Worm (Caenorhabditis elegans) whole organism, L4 larva: Measurements from ENCODE around the gene T27E4.5.

Experiments used
- T20F7.1 ChIP-seq: fragments of 200-800 bp; sonication (Bioruptor generic); optimal IDR thresholded peaks from 2 replicates; lab custom pipeline; 2018; ENCODE audit warnings: mild to moderate bottlenecking, missing genetic modification characterization, missing compliant biosample characterization
- Y48G9A.11 ChIP-seq: fragments of 200-800 bp; sonication (Bioruptor generic); IDR thresholded peaks from 2 replicates; pipeline ENCODE4 v1.3.6; 2022; ENCODE audit warnings: missing genetic modification reagents, missing genetic modification characterization, missing compliant biosample characterization
- Y5F2A.4 ChIP-seq: fragments of 200-800 bp; sonication (Bioruptor generic); optimal IDR thresholded peaks from 2 replicates; lab custom pipeline; 2018; ENCODE audit warnings: mild to moderate bottlenecking, missing genetic modification characterization, missing compliant biosample characterization
- ZK337.2 ChIP-seq: fragments of 200-800 bp; sonication (Bioruptor generic); IDR thresholded peaks from 2 replicates; pipeline ENCODE4 v1.3.6; 2022; ENCODE audit warnings: missing genetic modification reagents, missing genetic modification characterization, missing compliant biosample characterization
- aly-2 ChIP-seq: sonication (generic microtip); optimal IDR thresholded peaks from 2 replicates; lab custom pipeline; 2018; ENCODE audit warnings: missing biosample characterization, missing genetic modification characterization
- arid-1 ChIP-seq: fragments of 200-800 bp; sonication (Bioruptor generic); conservative IDR thresholded peaks from 2 replicates; pipeline ENCODE4 v1.3.6; 2022; ENCODE audit warnings: missing genetic modification reagents, missing genetic modification characterization, missing compliant biosample characterization
- daf-16 ChIP-seq, 3 experiments: sonication (generic microtip); optimal IDR thresholded peaks; 2 replicates each; lab custom pipeline; 2016 to 2017; ENCODE audit warnings: missing genetic modification characterization in 3 of 3, missing genetic modification reagents in 3 of 3, mild to moderate bottlenecking in 2 of 3, missing compliant biosample characterization in 2 of 3, missing biosample characterization in 1 of 3, moderate library complexity in 1 of 3
- dmd-6 ChIP-seq: fragments of 200-800 bp; sonication (Bioruptor generic); IDR thresholded peaks from 2 replicates; pipeline ENCODE4 v1.3.6; 2022; ENCODE audit warnings: missing genetic modification reagents, missing genetic modification characterization, missing compliant biosample characterization
- duxl-1 ChIP-seq: sonication (generic microtip); optimal IDR thresholded peaks from 2 replicates; lab custom pipeline; 2016; ENCODE audit warnings: mild to moderate bottlenecking, missing genetic modification characterization, moderate library complexity, missing compliant biosample characterization; ENCODE audit not compliant: poor library complexity
- dve-1 ChIP-seq: sonication (generic microtip); optimal IDR thresholded peaks from 2 replicates; lab custom pipeline; 2017; ENCODE audit warnings: antibody characterized with exemption, mild to moderate bottlenecking, missing genetic modification characterization, missing compliant biosample characterization; ENCODE audit not compliant: insufficient read depth
- fkh-10 ChIP-seq: fragments of 150-350 bp; optimal IDR thresholded peaks from 2 replicates; lab custom pipeline; 2014; ENCODE audit warnings: missing biosample characterization, missing genetic modification reagents, missing genetic modification characterization
- hlh-11 ChIP-seq: fragments of 200-800 bp; sonication (Bioruptor generic); optimal IDR thresholded peaks from 2 replicates; lab custom pipeline; 2018; ENCODE audit warnings: mild to moderate bottlenecking, missing genetic modification characterization, missing compliant biosample characterization
- hlh-30 ChIP-seq: sonication (generic microtip); optimal IDR thresholded peaks from 2 replicates; lab custom pipeline; 2017; ENCODE audit warnings: antibody characterized with exemption, mild to moderate bottlenecking, missing genetic modification characterization, missing compliant biosample characterization; ENCODE audit not compliant: insufficient read depth
- hmg-1.1 ChIP-seq: fragments of 200-800 bp; sonication (Bioruptor generic); IDR thresholded peaks from 2 replicates; pipeline ENCODE4 v1.3.6; 2022; ENCODE audit warnings: missing genetic modification reagents, missing genetic modification characterization, missing compliant biosample characterization
- lin-1 ChIP-seq: fragments of 200-800 bp; sonication (Bioruptor generic); IDR thresholded peaks from 2 replicates; pipeline ENCODE4 v1.3.6; 2022; ENCODE audit warnings: missing genetic modification reagents, missing genetic modification characterization, missing compliant biosample characterization
- lin-13 ChIP-seq: fragments of 150-350 bp; optimal IDR thresholded peaks from 2 replicates; lab custom pipeline; 2014; ENCODE audit warnings: missing biosample characterization, missing genetic modification reagents, missing genetic modification characterization
- lin-29 ChIP-seq: fragments of 200-800 bp; sonication (Bioruptor generic); IDR thresholded peaks from 2 replicates; pipeline ENCODE4 v1.3.6; 2022; ENCODE audit warnings: missing genetic modification reagents, missing genetic modification characterization, missing compliant biosample characterization
- lir-3 ChIP-seq: sonication (generic microtip); optimal IDR thresholded peaks from 2 replicates; lab custom pipeline; 2016; ENCODE audit warnings: mild to moderate bottlenecking, missing genetic modification characterization, missing compliant biosample characterization
- madf-5 ChIP-seq, 2 experiments: fragments of 200-800 bp; sonication (Bioruptor generic); IDR thresholded peaks; 2 replicates each; pipeline ENCODE4 v1.3.6; 2022; ENCODE audit warnings: missing compliant biosample characterization in 2 of 2, missing genetic modification characterization in 2 of 2
- mxl-2 ChIP-seq: fragments of 200-800 bp; sonication (Bioruptor generic); conservative IDR thresholded peaks from 2 replicates; pipeline ENCODE4 v1.3.6; 2022; ENCODE audit warnings: missing genetic modification reagents, missing genetic modification characterization, missing compliant biosample characterization
- nhr-111 ChIP-seq: fragments of 200-800 bp; sonication (Bioruptor generic); optimal IDR thresholded peaks from 2 replicates; lab custom pipeline; 2018; ENCODE audit warnings: mild to moderate bottlenecking, missing genetic modification characterization, missing compliant biosample characterization
- nhr-25 ChIP-seq: sonication (generic microtip); optimal IDR thresholded peaks from 2 replicates; lab custom pipeline; 2017; ENCODE audit warnings: missing genetic modification characterization, mild to moderate bottlenecking, missing compliant biosample characterization, antibody characterized with exemption, moderate library complexity, borderline replicate concordance; ENCODE audit not compliant: insufficient read depth
- nhr-42 ChIP-seq: fragments of 200-800 bp; sonication (Bioruptor generic); IDR thresholded peaks from 2 replicates; pipeline ENCODE4 v1.3.6; 2022; ENCODE audit warnings: missing genetic modification characterization, missing compliant biosample characterization
- nhr-48 ChIP-seq: sonication (generic microtip); optimal IDR thresholded peaks from 2 replicates; lab custom pipeline; 2016; ENCODE audit warnings: mild to moderate bottlenecking, missing genetic modification characterization, missing compliant biosample characterization
- nhr-6 ChIP-seq: fragments of 150-350 bp; optimal IDR thresholded peaks from 2 replicates; lab custom pipeline; 2014; ENCODE audit warnings: missing biosample characterization, missing genetic modification characterization
- pha-4 ChIP-seq, 2 experiments: fragments of 150-350 bp in 1 of 2; fragments of 200-800 bp in 1 of 2; sonication (Bioruptor generic) in 1 of 2; IDR thresholded peaks in 1 of 2; optimal IDR thresholded peaks in 1 of 2; 2 replicates each; pipeline versions ENCODE4 v1.3.6 to Lab custom; 2014 to 2022; ENCODE audit warnings: missing genetic modification characterization in 2 of 2, missing genetic modification reagents in 2 of 2, missing biosample characterization in 1 of 2, missing compliant biosample characterization in 1 of 2
- saeg-2 ChIP-seq: fragments of 200-800 bp; sonication (Bioruptor generic); IDR thresholded peaks from 2 replicates; pipeline ENCODE4 v1.3.6; 2022; ENCODE audit warnings: missing genetic modification reagents, missing genetic modification characterization, missing compliant biosample characterization
- snpc-1.2 ChIP-seq: fragments of 200-800 bp; sonication (Bioruptor generic); IDR thresholded peaks from 2 replicates; pipeline ENCODE4 v1.3.6; 2022; ENCODE audit warnings: missing genetic modification reagents, missing genetic modification characterization, missing compliant biosample characterization
- tag-97 ChIP-seq: fragments of 200-800 bp; sonication (Bioruptor generic); IDR thresholded peaks from 2 replicates; pipeline ENCODE4 v1.3.6; 2022; ENCODE audit warnings: missing genetic modification characterization, missing compliant biosample characterization
- tra-1 ChIP-seq: fragments of 200-800 bp; sonication (Bioruptor generic); IDR thresholded peaks from 2 replicates; pipeline ENCODE4 v1.3.6; 2022; ENCODE audit warnings: missing genetic modification reagents, missing genetic modification characterization, missing compliant biosample characterization
- unc-62 ChIP-seq, 3 experiments: fragments of 150-350 bp in 1 of 3; sonication (generic microtip); optimal IDR thresholded peaks in 2 of 3; peaks in 1 of 3; 1 replicate in 1 of 3; 2 replicates in 2 of 3; lab custom pipeline; 2014 to 2017; ENCODE audit warnings: missing biosample characterization in 3 of 3, missing genetic modification characterization in 3 of 3, missing genetic modification reagents in 3 of 3, missing genotype in 1 of 3
- ztf-11 ChIP-seq: fragments of 150-350 bp; optimal IDR thresholded peaks from 2 replicates; lab custom pipeline; 2014; ENCODE audit warnings: missing biosample characterization, missing genetic modification characterization

T27E4.5 gene

ce11 chrV:9073322-9074038 is 3.9 kb upstream of the T27E4.5 start, which contains the start of gene oac-50:
TSS of gene oac-50 (minus strand) at chrV:9073540.
- TF ChIP-seq pha-4 (GFP tag; IDR thresholded peaks at IDR 0.05; lab: Robert Waterston, UW) (no peak), pha-4 (tag; optimal IDR thresholded peaks at IDR 0.05; lab: Kevin White, UChicago) (no peak), saeg-2 (GFP tag; lab: Robert Waterston, UW) (no peak), lin-29 (no peak), daf-16 (GFP tag; optimal IDR thresholded peaks at IDR 0.05; lab: Kevin White, UChicago) (no peak), daf-16 (tag; optimal IDR thresholded peaks at IDR 0.05; lab: Kevin White, UChicago) (peak; percentile 39), ztf-11 (tag; lab: Kevin White, UChicago) (no peak), aly-2 (tag; lab: Kevin White, UChicago) (no peak), arid-1 (no peak), fkh-10 (GFP tag; lab: Kevin White, UChicago) (no peak), tra-1 (GFP tag; lab: Robert Waterston, UW) (no peak), nhr-25 (tag; lab: Kevin White, UChicago) (no peak), nhr-48 (tag; lab: Kevin White, UChicago) (no peak), nhr-111 (GFP tag; lab: Kevin White, UChicago) (no peak), mxl-2 (no peak), dmd-6 (GFP tag; lab: Robert Waterston, UW) (peak; percentile 28; the same call in 1 of the 2 replicates), unc-62 (GFP tag; optimal IDR thresholded peaks at IDR 0.05 in 1 of 2; lab: Kevin White, UChicago) (peak in 1 of 2 experiments; percentile 96), unc-62 (tag; optimal IDR thresholded peaks at IDR 0.05; lab: Kevin White, UChicago) (no peak), lir-3 (no peak), T20F7.1 (GFP tag; lab: Kevin White, UChicago) (no peak), hlh-30 (tag; lab: Kevin White, UChicago) (peak; percentile 31), tag-97 (GFP tag; lab: Robert Waterston, UW) (no peak), snpc-1.2 (no peak), dve-1 (tag; lab: Kevin White, UChicago) (peak; percentile 46), lin-1 (GFP tag; lab: Robert Waterston, UW) (no peak), madf-5 (GFP tag; IDR thresholded peaks at IDR 0.05; lab: Robert Waterston, UW) (no peak), Y48G9A.11 (no peak)

- TF ChIP-seq nhr-42 (no peak), Y5F2A.4 (GFP tag; lab: Kevin White, UChicago) (no peak), duxl-1 (tag; lab: Kevin White, UChicago) (no peak), ZK337.2 (GFP tag; lab: Robert Waterston, UW) (no peak), nhr-6 (no peak), dve-1 (tag; lab: Kevin White, UChicago) (no peak), daf-16 (GFP tag; optimal IDR thresholded peaks at IDR 0.05; lab: Kevin White, UChicago) (no peak), daf-16 (tag; optimal IDR thresholded peaks at IDR 0.05; lab: Kevin White, UChicago) (no peak), hmg-1.1 (GFP tag; lab: Robert Waterston, UW) (no peak), lin-29 (no peak), hlh-11 (no peak)
These were observed 1.9 kb downstream of the T27E4.5 start, which contains the start of gene fip-2 for ce11 chrV:9067678-9068077. TSS of gene fip-2 (plus strand) at chrV:9067978.

ce11 chrV:9065915-9066314 is 3.7 kb downstream of the T27E4.5 start:
- TF ChIP-seq lin-13 (GFP tag; lab: Kevin White, UChicago) (no peak), unc-62 (GFP tag; optimal IDR thresholded peaks at IDR 0.05 in 1 of 2; lab: Kevin White, UChicago) (peak in 1 of 2 experiments; percentile 13), unc-62 (tag; optimal IDR thresholded peaks at IDR 0.05; lab: Kevin White, UChicago) (no peak)
